Worm (Caenorhabditis elegans): Measurements from ENCODE around the gene pac-1.

ce11 chrIII:8535445-8535844 lies 40.6 kb downstream of the pac-1 start:
- no peak for TF ChIP-seq ztf-11 (tag; optimal IDR thresholded peaks at IDR 0.05)
- no peak for TF ChIP-seq unc-39 (tag; optimal IDR thresholded peaks at IDR 0.05)
- TF ChIP-seq snpc-4 (tag; optimal IDR thresholded peaks at IDR 0.05): no peak
- TF ChIP-seq unc-62 (GFP tag; optimal IDR thresholded peaks at IDR 0.05): no peak
- no peak for TF ChIP-seq nhr-237 (tag; optimal IDR thresholded peaks at IDR 0.05)
- TF ChIP-seq mep-1 (tag; optimal IDR thresholded peaks at IDR 0.05): no peak
- no peak for TF ChIP-seq nhr-76 (tag; optimal IDR thresholded peaks at IDR 0.05)
- no peak for TF ChIP-seq sptf-1 (tag; optimal IDR thresholded peaks at IDR 0.05)
- TF ChIP-seq tbx-8 (GFP tag; optimal IDR thresholded peaks at IDR 0.05): no peak
- TF ChIP-seq pha-4 (tag; optimal IDR thresholded peaks at IDR 0.05): no peak
- no peak for TF ChIP-seq hlh-1 (tag; optimal IDR thresholded peaks at IDR 0.05)
- no peak for TF ChIP-seq mab-5 (tag; optimal IDR thresholded peaks at IDR 0.05)
- TF ChIP-seq elt-1 (tag; optimal IDR thresholded peaks at IDR 0.05; ENCODE audit: borderline replicate concordance, insufficient read depth): no peak

All from whole organism, mixed stage, embryonic.